Worm (Caenorhabditis elegans): Measurements from ENCODE around the gene F10C1.8.

DNA sequence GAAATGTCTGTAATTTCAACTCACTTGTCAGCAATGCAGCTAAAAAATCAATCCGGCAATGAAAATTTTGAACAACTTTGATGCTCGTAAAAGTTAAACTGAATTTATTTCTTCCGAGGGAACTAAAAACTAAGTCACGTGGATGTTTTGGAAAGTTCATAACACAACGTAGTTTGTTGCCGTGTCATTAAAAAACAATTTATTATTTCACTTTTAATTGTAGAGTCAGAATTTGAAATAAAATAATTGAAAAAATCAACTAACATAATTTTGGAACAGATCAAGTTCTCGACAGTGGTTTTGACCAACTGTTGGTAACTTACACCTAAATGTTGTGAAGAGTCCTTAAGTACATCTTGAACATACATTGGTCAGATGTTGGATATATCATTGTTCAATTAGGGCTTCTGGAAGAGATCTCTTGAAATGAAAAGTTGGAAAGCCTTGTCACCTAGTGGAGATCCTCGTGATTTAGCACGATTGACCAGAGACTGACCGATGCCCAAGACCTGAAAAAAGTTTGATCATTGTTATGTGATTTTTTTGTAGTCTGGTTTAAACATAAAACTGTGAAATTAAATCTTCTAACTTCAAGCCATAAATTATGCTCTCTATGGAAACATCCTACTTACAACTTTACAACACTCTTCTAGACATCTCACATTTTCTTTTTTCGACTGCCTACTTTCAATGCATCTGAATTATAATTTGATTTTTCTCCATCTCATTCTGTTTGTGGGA lies 23.8 kb upstream of the F10C1.8 start, which contains the start of the genes C18A3.7 and C18A3.11:
- no peak for TF ChIP-seq B0336.3 (GFP tag; IDR thresholded peaks at IDR 0.05)
- no peak for TF ChIP-seq lin-35 (GFP tag; optimal IDR thresholded peaks at IDR 0.05)

Data from whole organism, young adult.